Worm (Caenorhabditis elegans): Measurements from ENCODE around the gene K11H12.7.

The K11H12.7 gene

ce11 chrIV:653138-653848 lies 12.0 kb upstream of the K11H12.7 start, which contains the start of gene K11H12.1:
Gene K11H12.1, minus strand, starts transcription at chrIV:653421.
- TF ChIP-seq elt-1 (tag; optimal IDR thresholded peaks at IDR 0.05) (no peak), aly-2 (tag; optimal IDR thresholded peaks at IDR 0.05) (no peak), nhr-10 (tag; optimal IDR thresholded peaks at IDR 0.05) (no peak), nhr-21 (tag; optimal IDR thresholded peaks at IDR 0.05) (no peak), blmp-1 (tag; optimal IDR thresholded peaks at IDR 0.05; ENCODE audit: insufficient read depth) (no peak)

- TF ChIP-seq nhr-10 (tag; optimal IDR thresholded peaks at IDR 0.05) = peak; percentile 95
- TF ChIP-seq ztf-11 (tag; optimal IDR thresholded peaks at IDR 0.05) = peak; percentile 73
- peak; percentile 100 for TF ChIP-seq unc-55 (GFP tag; optimal IDR thresholded peaks at IDR 0.05)
- TF ChIP-seq peb-1 (tag; optimal IDR thresholded peaks at IDR 0.05) = no peak
- peak; percentile 98 for TF ChIP-seq mab-5 (tag; optimal IDR thresholded peaks at IDR 0.05)
- TF ChIP-seq nhr-21 (tag; optimal IDR thresholded peaks at IDR 0.05) = peak; percentile 100
- peak; percentile 92 for TF ChIP-seq ZK546.5 (tag; optimal IDR thresholded peaks at IDR 0.05)
- peak; percentile 90 for TF ChIP-seq ama-1 (optimal IDR thresholded peaks at IDR 0.05)
- peak; percentile 100 for TF ChIP-seq C34F6.9 (tag; optimal IDR thresholded peaks at IDR 0.05)
- peak; percentile 77 for TF ChIP-seq dmd-4 (tag; optimal IDR thresholded peaks at IDR 0.05)
- TF ChIP-seq blmp-1 (tag; optimal IDR thresholded peaks at IDR 0.05; ENCODE audit: insufficient read depth) = peak; percentile 97
- peak; percentile 95 for TF ChIP-seq lin-39 (tag; optimal IDR thresholded peaks at IDR 0.05)
- TF ChIP-seq lin-13 (GFP tag; optimal IDR thresholded peaks at IDR 0.05) = peak; percentile 100
- no peak for TF ChIP-seq elt-3 (tag; optimal IDR thresholded peaks at IDR 0.05)
- TF ChIP-seq fos-1 (tag; optimal IDR thresholded peaks at IDR 0.05) = peak; percentile 100
- peak; percentile 97 for TF ChIP-seq snpc-4 (tag; optimal IDR thresholded peaks at IDR 0.05)
- TF ChIP-seq crh-2 (tag; optimal IDR thresholded peaks at IDR 0.05) = peak; percentile 100
- peak; percentile 97 for TF ChIP-seq ceh-82 (tag; optimal IDR thresholded peaks at IDR 0.05)
- TF ChIP-seq nhr-23 (tag; optimal IDR thresholded peaks at IDR 0.05) = peak; percentile 39
- TF ChIP-seq nhr-12 (tag; optimal IDR thresholded peaks at IDR 0.05) = peak; percentile 80
- peak; percentile 98 for TF ChIP-seq gmeb-1 (tag; optimal IDR thresholded peaks at IDR 0.05)
- peak; percentile 100 for TF ChIP-seq sma-3 (GFP tag; optimal IDR thresholded peaks at IDR 0.05)
- peak; percentile 48 for TF ChIP-seq elt-1 (tag; optimal IDR thresholded peaks at IDR 0.05)
- peak; percentile 100 for TF ChIP-seq Y55F3AM.14 (GFP tag; optimal IDR thresholded peaks at IDR 0.05)
- peak; percentile 100 for TF ChIP-seq lin-11 (tag; optimal IDR thresholded peaks at IDR 0.05)
- peak; percentile 98 for TF ChIP-seq nhr-129 (tag; optimal IDR thresholded peaks at IDR 0.05)
- peak; percentile 77 for TF ChIP-seq nhr-11 (tag; optimal IDR thresholded peaks at IDR 0.05)
- TF ChIP-seq zag-1 (tag; optimal IDR thresholded peaks at IDR 0.05) = peak; percentile 99
- no peak for TF ChIP-seq alr-1 (tag; optimal IDR thresholded peaks at IDR 0.05)
- TF ChIP-seq nhr-6 (tag; optimal IDR thresholded peaks at IDR 0.05) = peak; percentile 100
- peak; percentile 79 for TF ChIP-seq aly-2 (tag; optimal IDR thresholded peaks at IDR 0.05)
- TF ChIP-seq sma-9 (GFP tag; optimal IDR thresholded peaks at IDR 0.05) = peak; percentile 100
- no peak for TF ChIP-seq sma-9 (tag; optimal IDR thresholded peaks at IDR 0.05)
- TF ChIP-seq nhr-237 (tag; optimal IDR thresholded peaks at IDR 0.05) = peak; percentile 91
- TF ChIP-seq nhr-25 (tag; optimal IDR thresholded peaks at IDR 0.05) = peak; percentile 99
- peak; percentile 56 to 98 for TF ChIP-seq mdl-1 (tag; optimal IDR thresholded peaks at IDR 0.05)
- peak; percentile 94 for TF ChIP-seq skn-1 (tag; optimal IDR thresholded peaks at IDR 0.05)
- TF ChIP-seq unc-62 (GFP tag; optimal IDR thresholded peaks at IDR 0.05) = peak; percentile 99
- peak; percentile 42 for TF ChIP-seq unc-39 (tag; optimal IDR thresholded peaks at IDR 0.05)
- TF ChIP-seq ztf-1 (GFP tag; conservative IDR thresholded peaks at IDR 0.05) = peak; percentile 96; the same call in 1 of the 2 replicates
- TF ChIP-seq sem-4 (tag; optimal IDR thresholded peaks at IDR 0.05) = peak; percentile 100
- TF ChIP-seq lsy-2 (tag; optimal IDR thresholded peaks at IDR 0.05) = peak; percentile 100
- TF ChIP-seq mbf-1 (tag; optimal IDR thresholded peaks at IDR 0.05) = peak; percentile 68
- TF ChIP-seq R02D3.7 (tag; optimal IDR thresholded peaks at IDR 0.05) = peak; percentile 94
- peak; percentile 100 for TF ChIP-seq ztf-4 (tag; optimal IDR thresholded peaks at IDR 0.05)
- TF ChIP-seq nhr-77 (tag; optimal IDR thresholded peaks at IDR 0.05) = peak; percentile 95
- peak; percentile 100 for TF ChIP-seq F13H6.1 (tag; optimal IDR thresholded peaks at IDR 0.05)
- peak; percentile 99 for TF ChIP-seq ceh-16 (tag; optimal IDR thresholded peaks at IDR 0.05)
- peak; percentile 99 for TF ChIP-seq egl-27 (tag; optimal IDR thresholded peaks at IDR 0.05)
Measured at ce11 chrIV:654526-655440, 10.5 kb upstream of the K11H12.7 start, which contains the start of the genes rpl-15 and K11H12.8. Gene rpl-15, minus strand, starts transcription at chrIV:654576. Gene K11H12.8, plus strand, starts transcription at chrIV:655390.

All from whole organism, L2 larva.